Worm (Caenorhabditis elegans) whole organism, L2 larva: ENCODE data around the gene srx-82.

ENCODE experiments used
- ama-1 ChIP-seq: fragments of 150-350 bp; optimal IDR thresholded peaks from 2 replicates; lab custom pipeline; 2018; ENCODE audit warnings: inconsistent platforms
- gmeb-1 ChIP-seq: fragments of 150-350 bp; optimal IDR thresholded peaks from 2 replicates; lab custom pipeline; 2014; ENCODE audit warnings: missing biosample characterization, missing genetic modification characterization
- nhr-12 ChIP-seq: fragments of 150-350 bp; optimal IDR thresholded peaks from 2 replicates; lab custom pipeline; 2014; ENCODE audit warnings: missing biosample characterization, missing genetic modification characterization

DNA sequence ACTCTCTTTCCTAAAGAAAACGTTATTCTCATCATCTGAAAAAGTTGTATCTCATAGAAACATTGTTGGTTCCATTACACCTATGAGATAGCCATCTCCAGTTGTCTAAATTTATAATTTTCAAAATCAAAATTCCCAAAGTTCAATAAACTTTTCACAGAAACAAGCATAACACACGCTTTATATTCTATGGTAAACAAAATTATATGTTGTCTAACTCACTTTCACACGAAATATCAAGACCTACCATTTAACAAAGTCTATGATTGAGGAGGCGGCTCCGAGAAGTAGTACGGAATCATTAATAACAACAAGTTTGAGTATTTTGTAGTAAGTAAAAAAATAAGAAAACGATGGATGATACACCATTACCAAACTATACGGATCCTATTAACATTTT is 9.3 kb downstream of the srx-82 start, which contains the start of gene srx-84:
- no peak for TF ChIP-seq gmeb-1
- TF ChIP-seq nhr-12 (tag; lab: Kevin White, UChicago) = no peak
- no peak for TF ChIP-seq ama-1 (lab: Kevin White, UChicago)
